Comparison of ENCODE assay signal across 2 worm cellular contexts in the genomic region with DNA sequence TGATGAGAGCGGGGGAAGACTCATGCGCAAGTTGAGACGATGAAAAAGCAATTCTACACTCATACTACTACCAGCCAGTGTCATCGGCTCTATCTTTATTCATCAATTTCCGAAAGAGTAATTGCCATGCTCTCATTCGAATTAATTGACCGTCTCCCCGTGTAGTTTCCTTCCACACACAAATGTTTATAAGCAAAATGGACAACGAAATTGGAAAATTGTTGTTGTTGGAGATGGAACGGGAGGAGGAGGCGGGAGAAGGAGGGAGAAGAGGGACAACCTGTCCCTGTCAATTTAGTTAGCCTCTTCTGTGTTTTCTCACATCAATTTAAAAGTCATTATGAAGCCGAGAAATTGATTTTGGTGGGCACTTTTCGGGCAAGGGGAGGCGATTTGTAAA.
TF ChIP-seq lines count a peak whose summit lies in the region.

No protein-coding gene starts in this region.

TF ChIP-seq in whole organism, late embryonic, 69 proteins besides CTCF, POLR2A, EP300 and RAD21:
- TF ChIP-seq madf-2 (tag; optimal IDR thresholded peaks at IDR 0.05; lab: Kevin White, UChicago) (no peak), ceh-2 (tag; optimal IDR thresholded peaks at IDR 0.05; lab: Kevin White, UChicago) (no peak), hlh-6 (tag; optimal IDR thresholded peaks at IDR 0.05; lab: Kevin White, UChicago) (no peak), ceh-19 (GFP tag; optimal IDR thresholded peaks at IDR 0.05; lab: Kevin White, UChicago) (no peak), ahr-1 (tag; optimal IDR thresholded peaks at IDR 0.05; lab: Kevin White, UChicago) (no peak), odd-2 (tag; optimal IDR thresholded peaks at IDR 0.05; lab: Kevin White, UChicago) (no peak), unc-86 (tag; optimal IDR thresholded peaks at IDR 0.05; lab: Kevin White, UChicago) (no peak), ceh-14 (tag; optimal IDR thresholded peaks at IDR 0.05; lab: Kevin White, UChicago) (peak; percentile 16), unc-42 (tag; optimal IDR thresholded peaks at IDR 0.05; lab: Kevin White, UChicago) (peak; percentile 54), nhr-232 (tag; optimal IDR thresholded peaks at IDR 0.05; lab: Kevin White, UChicago) (no peak), eyg-1 (tag; optimal IDR thresholded peaks at IDR 0.05; lab: Kevin White, UChicago) (no peak), rnt-1 (tag; optimal IDR thresholded peaks at IDR 0.05; lab: Kevin White, UChicago) (no peak), ceh-31 (tag; optimal IDR thresholded peaks at IDR 0.05; lab: Kevin White, UChicago) (peak; percentile 2), lim-6 (tag; optimal IDR thresholded peaks at IDR 0.05; lab: Kevin White, UChicago) (no peak), sdc-2 (tag; optimal IDR thresholded peaks at IDR 0.05; lab: Kevin White, UChicago) (no peak), ceh-34 (tag; optimal IDR thresholded peaks at IDR 0.05; lab: Kevin White, UChicago) (no peak), dmd-4 (tag; optimal IDR thresholded peaks at IDR 0.05; lab: Kevin White, UChicago; ENCODE audit: borderline replicate concordance) (no peak), mec-3 (tag; optimal IDR thresholded peaks at IDR 0.05; lab: Kevin White, UChicago; ENCODE audit: borderline replicate concordance) (no peak), pax-1 (tag; optimal IDR thresholded peaks at IDR 0.05; lab: Kevin White, UChicago) (no peak), che-1 (tag; optimal IDR thresholded peaks at IDR 0.05; lab: Kevin White, UChicago) (no peak), unc-55 (GFP tag; optimal IDR thresholded peaks at IDR 0.05; lab: Kevin White, UChicago) (peak; percentile 0), pqm-1 (tag; optimal IDR thresholded peaks at IDR 0.05; lab: Kevin White, UChicago) (no peak), ceh-45 (GFP tag; IDR thresholded peaks at IDR 0.05; lab: Robert Waterston, UW) (no peak)

TF ChIP-seq in whole organism, mixed stage, embryonic, 35 proteins besides CTCF, POLR2A, EP300 and RAD21:
- TF ChIP-seq elt-3 (tag; optimal IDR thresholded peaks at IDR 0.05; lab: Kevin White, UChicago) (no peak), sptf-1 (tag; optimal IDR thresholded peaks at IDR 0.05; lab: Kevin White, UChicago) (peak; percentile 19), ces-1 (GFP tag; optimal IDR thresholded peaks at IDR 0.05; lab: Kevin White, UChicago) (peak; percentile 63)
